Worm (Caenorhabditis elegans) whole organism, L4 larva: ENCODE measurements around the gene kin-5.
A peak's percentile ranks its signal among the peaks of the same experiment; 100 is the strongest.

Source experiments
- F10B5.3 ChIP-seq: sonication (generic microtip); optimal IDR thresholded peaks from 2 replicates; lab custom pipeline; 2016; ENCODE audit warnings: mild to moderate bottlenecking, missing genetic modification characterization, missing compliant biosample characterization
- F37D6.2 ChIP-seq: sonication (generic microtip); optimal IDR thresholded peaks from 2 replicates; lab custom pipeline; 2016; ENCODE audit warnings: mild to moderate bottlenecking, missing genetic modification characterization, missing compliant biosample characterization
- F44E2.7 ChIP-seq: fragments of 200-800 bp; sonication (Bioruptor generic); IDR thresholded peaks from 2 replicates; pipeline ENCODE4 v2.1.2; 2022; ENCODE audit warnings: missing genetic modification characterization, missing compliant biosample characterization
- T20F7.1 ChIP-seq: fragments of 200-800 bp; sonication (Bioruptor generic); optimal IDR thresholded peaks from 2 replicates; lab custom pipeline; 2018; ENCODE audit warnings: mild to moderate bottlenecking, missing genetic modification characterization, missing compliant biosample characterization
- T26A8.4 ChIP-seq: fragments of 200-800 bp; sonication (Bioruptor generic); IDR thresholded peaks from 2 replicates; pipeline ENCODE4 v1.3.6; 2022; ENCODE audit warnings: missing genetic modification characterization, missing compliant biosample characterization
- Y5F2A.4 ChIP-seq: fragments of 200-800 bp; sonication (Bioruptor generic); optimal IDR thresholded peaks from 2 replicates; lab custom pipeline; 2018; ENCODE audit warnings: mild to moderate bottlenecking, missing genetic modification characterization, missing compliant biosample characterization
- ZK337.2 ChIP-seq: fragments of 200-800 bp; sonication (Bioruptor generic); IDR thresholded peaks from 2 replicates; pipeline ENCODE4 v1.3.6; 2022; ENCODE audit warnings: missing genetic modification reagents, missing genetic modification characterization, missing compliant biosample characterization
- ZK546.5 ChIP-seq, 2 experiments: sonication (generic microtip); optimal IDR thresholded peaks; 2 replicates each; lab custom pipeline; 2017; ENCODE audit warnings: missing biosample characterization in 2 of 2, missing genetic modification characterization in 2 of 2
- aha-1 ChIP-seq: fragments of 150-350 bp; peaks from one replicate; lab custom pipeline; 2014; ENCODE audit warnings: missing biosample characterization, missing genetic modification characterization
- attf-4 ChIP-seq: sonication (generic microtip); optimal IDR thresholded peaks from 3 replicates; lab custom pipeline; 2017; ENCODE audit warnings: missing biosample characterization, missing genetic modification characterization
- ceh-20 ChIP-seq: fragments of 200-800 bp; sonication (Bioruptor generic); IDR thresholded peaks from 2 replicates; pipeline ENCODE4 v1.3.6; 2022; ENCODE audit warnings: missing genetic modification reagents, missing genetic modification characterization, missing compliant biosample characterization
- ceh-82 ChIP-seq: sonication (generic microtip); optimal IDR thresholded peaks from 2 replicates; lab custom pipeline; 2017; ENCODE audit warnings: missing biosample characterization, missing genetic modification characterization
- ces-1 ChIP-seq: fragments of 150-350 bp; sonication (generic microtip); optimal IDR thresholded peaks from 4 replicates; lab custom pipeline; 2014; ENCODE audit warnings: missing biosample characterization, missing genetic modification reagents, missing genetic modification characterization
- cey-2 ChIP-seq: sonication (generic microtip); optimal IDR thresholded peaks from 3 replicates; lab custom pipeline; 2017; ENCODE audit warnings: missing genetic modification characterization, mild to moderate bottlenecking, missing compliant biosample characterization, antibody characterized with exemption, borderline replicate concordance; ENCODE audit not compliant: insufficient read depth
- ctbp-1 ChIP-seq: fragments of 200-800 bp; sonication (Bioruptor generic); IDR thresholded peaks from 2 replicates; pipeline ENCODE4 v1.3.6; 2022; ENCODE audit warnings: missing genetic modification reagents, missing genetic modification characterization, missing compliant biosample characterization
- daf-12 ChIP-seq: fragments of 150-350 bp; optimal IDR thresholded peaks from 2 replicates; lab custom pipeline; 2014; ENCODE audit warnings: missing biosample characterization, missing genetic modification reagents, missing genetic modification characterization
- daf-16 ChIP-seq, 3 experiments: sonication (generic microtip); optimal IDR thresholded peaks; 2 replicates each; lab custom pipeline; 2016 to 2017; ENCODE audit warnings: missing genetic modification characterization in 3 of 3, missing genetic modification reagents in 3 of 3, mild to moderate bottlenecking in 2 of 3, missing compliant biosample characterization in 2 of 3, missing biosample characterization in 1 of 3, moderate library complexity in 1 of 3
- daf-8 ChIP-seq: fragments of 200-800 bp; sonication (Bioruptor generic); IDR thresholded peaks from 2 replicates; pipeline ENCODE4 v1.3.6; 2022; ENCODE audit warnings: missing genetic modification characterization, missing compliant biosample characterization
- dmd-6 ChIP-seq: fragments of 200-800 bp; sonication (Bioruptor generic); IDR thresholded peaks from 2 replicates; pipeline ENCODE4 v1.3.6; 2022; ENCODE audit warnings: missing genetic modification reagents, missing genetic modification characterization, missing compliant biosample characterization
- dmd-9 ChIP-seq: fragments of 200-800 bp; sonication (Bioruptor generic); IDR thresholded peaks from 2 replicates; pipeline ENCODE4 v1.3.6; 2022; ENCODE audit warnings: missing genetic modification reagents, missing genetic modification characterization, missing compliant biosample characterization
- hif-1 ChIP-seq, 2 experiments: sonication (generic microtip); optimal IDR thresholded peaks; 2 replicates each; lab custom pipeline; 2016 to 2017; ENCODE audit warnings: missing compliant biosample characterization in 2 of 2, missing genetic modification characterization in 2 of 2, missing genetic modification reagents in 2 of 2, missing genotype in 2 of 2, mild to moderate bottlenecking in 1 of 2
- hlh-11 ChIP-seq: fragments of 200-800 bp; sonication (Bioruptor generic); optimal IDR thresholded peaks from 2 replicates; lab custom pipeline; 2018; ENCODE audit warnings: mild to moderate bottlenecking, missing genetic modification characterization, missing compliant biosample characterization
- hlh-30 ChIP-seq: sonication (generic microtip); optimal IDR thresholded peaks from 2 replicates; lab custom pipeline; 2017; ENCODE audit warnings: antibody characterized with exemption, mild to moderate bottlenecking, missing genetic modification characterization, missing compliant biosample characterization; ENCODE audit not compliant: insufficient read depth
- hmg-1.1 ChIP-seq: fragments of 200-800 bp; sonication (Bioruptor generic); IDR thresholded peaks from 2 replicates; pipeline ENCODE4 v1.3.6; 2022; ENCODE audit warnings: missing genetic modification reagents, missing genetic modification characterization, missing compliant biosample characterization
- lim-7 ChIP-seq: fragments of 200-800 bp; sonication (Bioruptor generic); IDR thresholded peaks from 2 replicates; pipeline ENCODE4 v1.3.6; 2022; ENCODE audit warnings: missing genetic modification characterization, missing compliant biosample characterization
- lin-1 ChIP-seq: fragments of 200-800 bp; sonication (Bioruptor generic); IDR thresholded peaks from 2 replicates; pipeline ENCODE4 v1.3.6; 2022; ENCODE audit warnings: missing genetic modification reagents, missing genetic modification characterization, missing compliant biosample characterization
- madf-5 ChIP-seq, 2 experiments: fragments of 200-800 bp; sonication (Bioruptor generic); IDR thresholded peaks; 2 replicates each; pipeline ENCODE4 v1.3.6; 2022; ENCODE audit warnings: missing compliant biosample characterization in 2 of 2, missing genetic modification characterization in 2 of 2
- madf-9 ChIP-seq: fragments of 200-800 bp; sonication (Bioruptor generic); conservative IDR thresholded peaks from 2 replicates; pipeline ENCODE4 v1.3.6; 2022; ENCODE audit warnings: missing genetic modification reagents, missing genetic modification characterization, missing compliant biosample characterization
- mes-2 ChIP-seq: sonication (generic microtip); optimal IDR thresholded peaks from 2 replicates; lab custom pipeline; 2016; ENCODE audit warnings: missing genotype, mild to moderate bottlenecking, missing genetic modification characterization, missing compliant biosample characterization; ENCODE audit not compliant: poor library complexity, severe bottlenecking
- nhr-102 ChIP-seq: sonication (generic microtip); optimal IDR thresholded peaks from 2 replicates; lab custom pipeline; 2016; ENCODE audit warnings: mild to moderate bottlenecking, missing genetic modification characterization, moderate library complexity, missing compliant biosample characterization
- nhr-28 ChIP-seq: fragments of 150-350 bp; optimal IDR thresholded peaks from 2 replicates; lab custom pipeline; 2014; ENCODE audit warnings: missing biosample characterization, missing genetic modification characterization
- nhr-48 ChIP-seq: sonication (generic microtip); optimal IDR thresholded peaks from 2 replicates; lab custom pipeline; 2016; ENCODE audit warnings: mild to moderate bottlenecking, missing genetic modification characterization, missing compliant biosample characterization
- nhr-76 ChIP-seq: fragments of 150-350 bp; optimal IDR thresholded peaks from 2 replicates; lab custom pipeline; 2014; ENCODE audit warnings: missing biosample characterization, missing genetic modification characterization
- php-3 ChIP-seq: fragments of 200-800 bp; sonication (Bioruptor generic); IDR thresholded peaks from 2 replicates; pipeline ENCODE4 v1.3.6; 2022; ENCODE audit warnings: missing genetic modification reagents, missing genetic modification characterization, missing compliant biosample characterization
- pqm-1 ChIP-seq: sonication (generic microtip); optimal IDR thresholded peaks from 2 replicates; lab custom pipeline; 2017; ENCODE audit warnings: missing biosample characterization, missing genetic modification characterization
- rbr-2 ChIP-seq: sonication (generic microtip); optimal IDR thresholded peaks from 2 replicates; lab custom pipeline; 2016; ENCODE audit warnings: missing genotype, missing genetic modification characterization, missing compliant biosample characterization
- skn-1 ChIP-seq: fragments of 150-350 bp; optimal IDR thresholded peaks from 2 replicates; lab custom pipeline; 2014; ENCODE audit warnings: missing biosample characterization, missing genetic modification characterization
- spr-1 ChIP-seq: sonication (generic microtip); optimal IDR thresholded peaks from 2 replicates; lab custom pipeline; 2016; ENCODE audit warnings: mild to moderate bottlenecking, missing genetic modification characterization, missing compliant biosample characterization
- tag-97 ChIP-seq: fragments of 200-800 bp; sonication (Bioruptor generic); IDR thresholded peaks from 2 replicates; pipeline ENCODE4 v1.3.6; 2022; ENCODE audit warnings: missing genetic modification characterization, missing compliant biosample characterization
- tra-1 ChIP-seq: fragments of 200-800 bp; sonication (Bioruptor generic); IDR thresholded peaks from 2 replicates; pipeline ENCODE4 v1.3.6; 2022; ENCODE audit warnings: missing genetic modification reagents, missing genetic modification characterization, missing compliant biosample characterization
- zag-1 ChIP-seq: fragments of 150-350 bp; optimal IDR thresholded peaks from 2 replicates; lab custom pipeline; 2014; ENCODE audit warnings: missing biosample characterization, missing genetic modification characterization

Gene kin-5

DNA sequence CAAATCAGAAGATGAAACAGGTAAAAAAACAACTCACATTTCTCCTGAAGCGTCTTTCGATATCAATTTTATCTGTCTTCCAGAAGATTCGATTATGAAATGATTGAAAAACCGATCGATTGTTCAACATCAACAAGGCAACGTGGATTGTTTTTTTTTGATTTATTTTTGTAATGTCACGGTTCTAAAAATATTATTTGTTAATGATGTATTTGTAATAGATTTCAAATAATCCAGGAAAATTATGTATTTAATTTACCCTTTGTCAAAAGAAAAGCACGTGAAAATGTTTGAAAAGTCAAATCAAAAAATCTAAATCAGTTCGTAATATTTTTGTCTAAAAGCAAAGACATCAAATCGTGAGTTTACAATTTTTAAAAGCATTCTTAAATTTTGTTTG is at the start of gene kin-5, which contains the start of gene C47E12.11:
kin-5 (minus strand) TSS at position 101 of the 400 bp plus-strand sequence.
C47E12.11 (plus strand) TSS at position 320 of the 400 bp plus-strand sequence.
- TF ChIP-seq pqm-1 (no peak), ZK337.2 (GFP tag; lab: Robert Waterston, UW) (no peak), skn-1 (tag; lab: Kevin White, UChicago) (no peak), ZK546.5 (tag; optimal IDR thresholded peaks at IDR 0.05; lab: Kevin White, UChicago) (no peak), T26A8.4 (GFP tag; lab: Robert Waterston, UW) (no peak), Y5F2A.4 (GFP tag; lab: Kevin White, UChicago) (no peak), dmd-9 (GFP tag; lab: Robert Waterston, UW) (no peak), mes-2 (tag; lab: Kevin White, UChicago) (no peak)

DNA sequence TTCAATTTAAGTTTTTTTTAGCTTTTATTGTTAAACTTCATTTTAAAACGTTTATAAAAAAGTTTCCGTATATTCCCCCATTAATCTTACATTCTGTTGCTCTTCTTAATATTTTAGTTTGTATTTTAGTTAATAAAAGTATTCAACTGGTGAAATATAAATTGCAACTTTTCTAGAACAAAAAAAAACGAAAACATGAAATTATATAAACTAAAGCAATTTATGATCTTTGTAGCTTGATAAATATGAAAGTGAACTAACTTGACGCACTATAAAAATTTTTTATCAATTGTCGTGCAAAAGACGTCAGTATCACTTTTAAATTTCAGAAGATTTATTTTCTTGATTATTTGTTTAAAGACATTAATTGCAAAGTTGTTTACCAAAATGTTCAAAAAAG is 48.7 kb upstream of the kin-5 start, which contains the start of gene F44D12.2:
F44D12.2 (minus strand) TSS at position 101 of the 400 bp plus-strand sequence.
- TF ChIP-seq aha-1 (peak; percentile 6), F44E2.7 (GFP tag; lab: Robert Waterston, UW) (no peak), madf-5 (GFP tag; IDR thresholded peaks at IDR 0.05; lab: Robert Waterston, UW) (no peak), cey-2 (tag; lab: Kevin White, UChicago) (no peak), daf-16 (GFP tag; optimal IDR thresholded peaks at IDR 0.05; lab: Kevin White, UChicago) (no peak), daf-16 (tag; optimal IDR thresholded peaks at IDR 0.05; lab: Kevin White, UChicago) (peak; percentile 37), nhr-28 (peak; percentile 76)
- TF ChIP-seq, all 104 proteins: peak for 3

DNA sequence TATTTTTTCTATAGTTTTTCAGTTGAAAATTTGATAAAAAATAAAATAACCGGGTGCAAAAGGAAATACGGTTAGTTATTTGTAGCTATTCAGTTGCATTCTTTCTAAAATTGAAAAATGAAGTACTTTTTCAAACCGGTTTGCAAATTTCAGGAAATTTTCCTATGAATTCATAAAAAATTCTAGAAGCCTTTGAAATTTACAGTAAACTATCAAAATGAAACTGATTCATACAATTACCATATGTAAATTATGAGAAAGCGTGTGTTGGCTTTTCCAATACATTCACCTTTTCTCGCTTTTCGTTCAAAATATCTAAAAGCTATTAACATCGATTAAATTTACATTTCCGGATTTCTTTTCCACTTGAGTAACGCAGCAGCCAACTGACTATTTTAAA is 48.0 kb upstream of the kin-5 start, which contains the start of gene ent-7:
ent-7 (plus strand) TSS at position 301 of the 400 bp plus-strand sequence.
- TF ChIP-seq daf-16 (GFP tag; optimal IDR thresholded peaks at IDR 0.05; lab: Kevin White, UChicago) (no peak), daf-16 (tag; optimal IDR thresholded peaks at IDR 0.05; lab: Kevin White, UChicago) (no peak), ZK337.2 (GFP tag; lab: Robert Waterston, UW) (no peak), cey-2 (tag; lab: Kevin White, UChicago) (no peak)

DNA sequence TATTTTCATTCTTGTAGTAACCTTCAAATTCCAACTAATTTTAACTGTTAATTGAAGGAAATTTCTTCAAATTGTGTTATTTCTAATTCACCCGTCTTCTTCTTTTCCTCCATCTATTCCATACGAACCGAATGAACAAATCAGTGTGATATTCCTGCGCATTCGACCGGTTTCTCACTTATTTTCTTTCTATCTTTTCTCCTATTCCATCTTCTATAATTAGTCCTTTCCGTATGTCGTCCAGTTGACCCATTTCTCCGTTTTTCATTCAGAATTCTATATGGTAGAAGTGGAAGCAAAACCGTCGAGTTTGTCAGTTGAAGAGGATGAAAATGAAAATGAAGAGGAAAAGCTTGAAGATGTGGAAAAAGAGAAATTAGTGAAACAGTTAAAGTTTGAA is 40.6 kb upstream of the kin-5 start, which contains the start of gene magu-4:
magu-4 (plus strand) TSS at position 218 of the 400 bp plus-strand sequence.
- TF ChIP-seq aha-1 (peak; percentile 60), nhr-48 (no peak), ceh-82 (tag; lab: Kevin White, UChicago) (no peak), nhr-28 (no peak)

DNA sequence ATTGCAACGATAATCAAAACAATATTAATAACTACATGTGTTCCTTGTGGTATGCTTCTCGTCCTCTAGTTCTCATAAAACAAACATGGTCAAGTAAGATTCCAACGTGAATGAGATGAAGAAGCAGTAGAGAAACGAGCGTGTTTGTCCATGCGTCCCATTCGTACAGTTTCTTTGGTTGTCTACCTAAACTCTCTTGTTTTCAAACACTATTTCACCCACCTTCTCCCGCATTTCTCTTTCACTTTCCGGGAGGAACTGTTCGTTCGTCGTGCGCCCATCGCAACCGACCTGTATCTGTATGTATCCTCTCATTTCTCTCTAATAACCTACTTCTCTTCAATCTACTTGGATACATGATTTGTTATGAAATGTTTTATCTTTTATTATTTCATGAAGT is 38.8 kb upstream of the kin-5 start:
- TF ChIP-seq T20F7.1 (GFP tag; lab: Kevin White, UChicago) (no peak), hmg-1.1 (0 out of 2 replicates have a peak, but pooled peaks have one; percentile 50), lim-7 (GFP tag; lab: Robert Waterston, UW) (no peak), hif-1 (tag; optimal IDR thresholded peaks at IDR 0.05; lab: Kevin White, UChicago) (no peak), Y5F2A.4 (GFP tag; lab: Kevin White, UChicago) (no peak), nhr-76 (tag; lab: Kevin White, UChicago) (no peak), dmd-6 (GFP tag; lab: Robert Waterston, UW) (no peak), rbr-2 (tag; lab: Kevin White, UChicago) (no peak), tra-1 (GFP tag; lab: Robert Waterston, UW) (no peak), pqm-1 (no peak), hlh-30 (tag; lab: Kevin White, UChicago) (peak; percentile 5), tag-97 (GFP tag; lab: Robert Waterston, UW) (no peak), hlh-11 (tag; lab: Kevin White, UChicago) (peak; percentile 50), F10B5.3 (tag; lab: Kevin White, UChicago) (no peak), php-3 (GFP tag; lab: Robert Waterston, UW) (no peak), F37D6.2 (tag; lab: Kevin White, UChicago) (no peak), ceh-20 (no peak), daf-12 (no peak), ces-1 (GFP tag; lab: Kevin White, UChicago) (no peak), cey-2 (tag; lab: Kevin White, UChicago) (no peak), daf-8 (GFP tag; lab: Robert Waterston, UW) (no peak), spr-1 (tag; lab: Kevin White, UChicago) (no peak), zag-1 (tag; lab: Kevin White, UChicago) (no peak), ctbp-1 (GFP tag; lab: Robert Waterston, UW) (no peak), nhr-102 (no peak), lin-1 (GFP tag; lab: Robert Waterston, UW) (no peak), madf-9 (GFP tag; lab: Robert Waterston, UW) (no peak), attf-4 (tag; lab: Kevin White, UChicago) (no peak), ceh-82 (tag; lab: Kevin White, UChicago) (no peak), madf-5 (GFP tag; IDR thresholded peaks at IDR 0.05; lab: Robert Waterston, UW) (0 out of 4 replicates have a peak, but pooled peaks of 1 of the 2 experiments have one; percentile 16)
